ENCODE assay signal across 3 fruit fly cellular contexts in genomic region chr3R:22590668-22591275, dm6.
TF ChIP-seq lines count a peak whose summit lies in the region.

No protein-coding gene starts in this region.

TF ChIP-seq in whole organism, embryonic, 481 proteins besides CTCF, POLR2A, EP300 and RAD21 (continued from another document and continues in another):
- peak; percentile 18 for TF ChIP-seq CG13123 (GFP tag; optimal IDR thresholded peaks at IDR 0.05; lab: Kevin White, UChicago)
- TF ChIP-seq BtbVII (GFP tag; optimal IDR thresholded peaks at IDR 0.05; lab: Kevin White, UChicago) = peak; percentile 3
- no peak for TF ChIP-seq schlank (tag; optimal IDR thresholded peaks at IDR 0.05; lab: Kevin White, UChicago)
- TF ChIP-seq CG16863 (GFP tag; optimal IDR thresholded peaks at IDR 0.05; lab: Kevin White, UChicago) = peak; percentile 56
- peak; percentile 13 for TF ChIP-seq HLH54F (GFP tag; optimal IDR thresholded peaks at IDR 0.05; lab: Kevin White, UChicago)
- peak; percentile 40 for TF ChIP-seq wek (GFP tag; optimal IDR thresholded peaks at IDR 0.05; lab: Kevin White, UChicago)
- peak; percentile 30 for TF ChIP-seq CG10147 (GFP tag; optimal IDR thresholded peaks at IDR 0.05; lab: Kevin White, UChicago)
- TF ChIP-seq croc (GFP tag; conservative IDR thresholded peaks at IDR 0.05; lab: Robert Waterston, UW) = peak; percentile 62
- TF ChIP-seq gt (GFP tag; IDR thresholded peaks at IDR 0.05; lab: Robert Waterston, UW) = no peak
- TF ChIP-seq Vsx1 (GFP tag; optimal IDR thresholded peaks at IDR 0.05; lab: Kevin White, UChicago) = peak; percentile 48
- no peak for TF ChIP-seq HmgZ (tag; optimal IDR thresholded peaks at IDR 0.05; lab: Kevin White, UChicago)
- peak; percentile 88 for TF ChIP-seq CG17361 (GFP tag; IDR thresholded peaks at IDR 0.05; lab: Robert Waterston, UW)
- peak; percentile 41 to 42 for TF ChIP-seq chif (GFP tag; optimal IDR thresholded peaks at IDR 0.05; lab: Kevin White, UChicago)
- TF ChIP-seq Bteb2 (GFP tag; optimal IDR thresholded peaks at IDR 0.05; lab: Kevin White, UChicago) = no peak
- TF ChIP-seq Fer3 (tag; optimal IDR thresholded peaks at IDR 0.05; lab: Kevin White, UChicago) = no peak
- peak in 1 of 2 experiments; percentile 45 for TF ChIP-seq pan (optimal IDR thresholded peaks at IDR 0.05; lab: Kevin White, UChicago)
- TF ChIP-seq pan (GFP tag; optimal IDR thresholded peaks at IDR 0.05 in 1 of 2, IDR thresholded peaks at IDR 0.05 in 1 of 2) = no peak
- peak; percentile 41 for TF ChIP-seq Antp (GFP tag; optimal IDR thresholded peaks at IDR 0.05; lab: Kevin White, UChicago)
- TF ChIP-seq lmd (GFP tag; IDR thresholded peaks at IDR 0.05; lab: Robert Waterston, UW) = peak; percentile 30; the same call in 1 of the 2 replicates
- TF ChIP-seq al (GFP tag; IDR thresholded peaks at IDR 0.05; lab: Robert Waterston, UW) = no peak
- TF ChIP-seq CG18619 (GFP tag; optimal IDR thresholded peaks at IDR 0.05; lab: Kevin White, UChicago) = peak; percentile 51
- TF ChIP-seq nau (GFP tag; optimal IDR thresholded peaks at IDR 0.05; lab: Kevin White, UChicago) = peak; percentile 20
- no peak for TF ChIP-seq Aef1 (GFP tag; IDR thresholded peaks at IDR 0.05; lab: Robert Waterston, UW)
- TF ChIP-seq Med (GFP tag; lab: Kevin White, UChicago) = peak; percentile 85
- no peak for TF ChIP-seq CG3281 (GFP tag; optimal IDR thresholded peaks at IDR 0.05; lab: Kevin White, UChicago)
- TF ChIP-seq CG31365 (tag; optimal IDR thresholded peaks at IDR 0.05; lab: Kevin White, UChicago) = no peak
- no peak for TF ChIP-seq kah (GFP tag; optimal IDR thresholded peaks at IDR 0.05; lab: Kevin White, UChicago)
- no peak for TF ChIP-seq rib (GFP tag; IDR thresholded peaks at IDR 0.05; lab: Robert Waterston, UW)
- no peak for TF ChIP-seq Lim3 (GFP tag; IDR thresholded peaks at IDR 0.05; lab: Robert Waterston, UW)
- TF ChIP-seq CG8359 (GFP tag; optimal IDR thresholded peaks at IDR 0.05; lab: Kevin White, UChicago; ENCODE audit: borderline replicate concordance) = peak; percentile 63
- peak; percentile 79 for TF ChIP-seq Ets65A (GFP tag; lab: Kevin White, UChicago)
- peak; percentile 41 for TF ChIP-seq CG1233 (GFP tag; optimal IDR thresholded peaks at IDR 0.05; lab: Kevin White, UChicago)
- peak; percentile 11 for TF ChIP-seq fd3F (GFP tag; optimal IDR thresholded peaks at IDR 0.05; lab: Kevin White, UChicago)
- peak; percentile 64 for TF ChIP-seq org-1 (GFP tag; optimal IDR thresholded peaks at IDR 0.05; lab: Kevin White, UChicago)
- TF ChIP-seq jigr1 (GFP tag; IDR thresholded peaks at IDR 0.05; lab: Robert Waterston, UW) = 0 out of 3 replicates have a peak, but pooled peaks have one; percentile 13
- TF ChIP-seq kay (GFP tag; optimal IDR thresholded peaks at IDR 0.05; lab: Kevin White, UChicago) = peak; percentile 25
- peak in 1 of 2 experiments; percentile 66 for TF ChIP-seq Eip74EF (GFP tag; optimal IDR thresholded peaks at IDR 0.05; lab: Kevin White, UChicago)
- peak; percentile 42 for TF ChIP-seq CG11723 (GFP tag; optimal IDR thresholded peaks at IDR 0.05; lab: Kevin White, UChicago)
- TF ChIP-seq caup (GFP tag; optimal IDR thresholded peaks at IDR 0.05; lab: Kevin White, UChicago; ENCODE audit: severe bottlenecking) = peak; percentile 46
- no peak for TF ChIP-seq CG12236 (GFP tag; optimal IDR thresholded peaks at IDR 0.05; lab: Kevin White, UChicago)
- TF ChIP-seq Drgx (GFP tag; IDR thresholded peaks at IDR 0.05; lab: Robert Waterston, UW) = peak; percentile 62; the same call in 1 of the 2 replicates
- peak; percentile 50 for TF ChIP-seq CG2202 (tag; optimal IDR thresholded peaks at IDR 0.05; lab: Kevin White, UChicago)
- TF ChIP-seq CG6689 (GFP tag; IDR thresholded peaks at IDR 0.05; lab: Robert Waterston, UW) = peak; percentile 35; the same call in 1 of the 2 replicates
- TF ChIP-seq Xrp1 (GFP tag; IDR thresholded peaks at IDR 0.05; lab: Robert Waterston, UW) = peak; percentile 52

TF ChIP-seq in whole organism, prepupa, 60 proteins besides CTCF, POLR2A, EP300 and RAD21 (continued from another document):
- TF ChIP-seq CG8319 (GFP tag; optimal IDR thresholded peaks at IDR 0.05; lab: Kevin White, UChicago) (no peak), net (GFP tag; optimal IDR thresholded peaks at IDR 0.05; lab: Kevin White, UChicago) (peak; percentile 76), CG15336 (GFP tag; IDR thresholded peaks at IDR 0.05; lab: Robert Waterston, UW) (peak; percentile 71), CG31627 (GFP tag; optimal IDR thresholded peaks at IDR 0.05; lab: Kevin White, UChicago) (peak; percentile 44), CG10669 (GFP tag; optimal IDR thresholded peaks at IDR 0.05; lab: Kevin White, UChicago) (no peak), fd59A (GFP tag; optimal IDR thresholded peaks at IDR 0.05; lab: Kevin White, UChicago) (peak; percentile 40), CG6276 (GFP tag; optimal IDR thresholded peaks at IDR 0.05; lab: Kevin White, UChicago) (peak; percentile 77), Hr4 (GFP tag; optimal IDR thresholded peaks at IDR 0.05; lab: Kevin White, UChicago) (peak; percentile 85), Gug (GFP tag; IDR thresholded peaks at IDR 0.05; lab: Robert Waterston, UW) (peak; percentile 57), CG3919 (GFP tag; optimal IDR thresholded peaks at IDR 0.05; lab: Kevin White, UChicago) (peak; percentile 55), CG8119 (GFP tag; IDR thresholded peaks at IDR 0.05; lab: Robert Waterston, UW) (peak; percentile 71; the same call in 2 of the 3 replicates), vri (GFP tag; optimal IDR thresholded peaks at IDR 0.05; lab: Kevin White, UChicago) (no peak), spab (GFP tag; optimal IDR thresholded peaks at IDR 0.05; lab: Kevin White, UChicago) (peak; percentile 11), Eip93F (GFP tag; optimal IDR thresholded peaks at IDR 0.05; lab: Kevin White, UChicago) (no peak), achi (GFP tag; optimal IDR thresholded peaks at IDR 0.05; lab: Kevin White, UChicago) (peak; percentile 64), Sox102F (GFP tag; optimal IDR thresholded peaks at IDR 0.05; lab: Kevin White, UChicago) (peak; percentile 22), CG1621 (tag; optimal IDR thresholded peaks at IDR 0.05; lab: Kevin White, UChicago) (no peak), CG11294 (GFP tag; IDR thresholded peaks at IDR 0.05; lab: Robert Waterston, UW) (no peak; the same call in 1 of the 2 replicates), lz (GFP tag; optimal IDR thresholded peaks at IDR 0.05; lab: Kevin White, UChicago) (peak; percentile 64), Hr39 (GFP tag; optimal IDR thresholded peaks at IDR 0.05; lab: Kevin White, UChicago) (peak; percentile 48), Eip78C (GFP tag; lab: Kevin White, UChicago) (peak; percentile 79), CG6808 (GFP tag; optimal IDR thresholded peaks at IDR 0.05; lab: Kevin White, UChicago) (peak; percentile 22), fkh (GFP tag; optimal IDR thresholded peaks at IDR 0.05; lab: Kevin White, UChicago) (peak; percentile 76), dsx (GFP tag; optimal IDR thresholded peaks at IDR 0.05; lab: Kevin White, UChicago; ENCODE audit: poor library complexity, severe bottlenecking) (no peak), Eip75B (GFP tag; optimal IDR thresholded peaks at IDR 0.05; lab: Kevin White, UChicago) (peak; percentile 62), cyc (GFP tag; optimal IDR thresholded peaks at IDR 0.05; lab: Kevin White, UChicago) (peak; percentile 4), CG6854 (GFP tag; optimal IDR thresholded peaks at IDR 0.05; lab: Kevin White, UChicago) (no peak), dac (GFP tag; optimal IDR thresholded peaks at IDR 0.05; lab: Kevin White, UChicago) (peak; percentile 68), eg (GFP tag; IDR thresholded peaks at IDR 0.05; lab: Robert Waterston, UW) (peak; percentile 64; the same call in 1 of the 3 replicates), OdsH (GFP tag; optimal IDR thresholded peaks at IDR 0.05; lab: Kevin White, UChicago) (peak; percentile 66), CG9139 (GFP tag; optimal IDR thresholded peaks at IDR 0.05; lab: Kevin White, UChicago) (no peak), CG6792 (GFP tag; optimal IDR thresholded peaks at IDR 0.05; lab: Kevin White, UChicago) (peak; percentile 55), CG32006 (GFP tag; optimal IDR thresholded peaks at IDR 0.05; lab: Kevin White, UChicago) (peak; percentile 92), svp (GFP tag; lab: Kevin White, UChicago) (peak; percentile 62), Lpt (GFP tag; optimal IDR thresholded peaks at IDR 0.05; lab: Kevin White, UChicago) (peak; percentile 65), CG6163 (GFP tag; IDR thresholded peaks at IDR 0.05; lab: Robert Waterston, UW) (peak; percentile 39; the same call in 2 of the 3 replicates), salr (GFP tag; optimal IDR thresholded peaks at IDR 0.05; lab: Kevin White, UChicago) (peak in 1 of 2 experiments; percentile 65), Smox (GFP tag; optimal IDR thresholded peaks at IDR 0.05; lab: Kevin White, UChicago) (peak; percentile 23)
TF ChIP-seq in whole organism, prepupa: peak in this region for 46.

TF ChIP-seq in whole organism, wandering third instar larva, 38 proteins besides CTCF, POLR2A, EP300 and RAD21 (continued from another document):
- no peak for TF ChIP-seq dl (GFP tag; optimal IDR thresholded peaks at IDR 0.05; lab: Kevin White, UChicago; ENCODE audit: insufficient read depth in 1 of 2, partially characterized antibody in 2 of 2)
- no peak for TF ChIP-seq CG32264 (GFP tag; optimal IDR thresholded peaks at IDR 0.05; lab: Kevin White, UChicago)
- TF ChIP-seq Jra (GFP tag; optimal IDR thresholded peaks at IDR 0.05; lab: Kevin White, UChicago) = no peak
- no peak for TF ChIP-seq HLH106 (tag; optimal IDR thresholded peaks at IDR 0.05; lab: Kevin White, UChicago)
- no peak for TF ChIP-seq CrebA (GFP tag; optimal IDR thresholded peaks at IDR 0.05; lab: Kevin White, UChicago; ENCODE audit: borderline replicate concordance)
- TF ChIP-seq tai (GFP tag; optimal IDR thresholded peaks at IDR 0.05; lab: Kevin White, UChicago) = no peak
- peak; percentile 7 for TF ChIP-seq rgr (GFP tag; optimal IDR thresholded peaks at IDR 0.05; lab: Kevin White, UChicago)
- no peak for TF ChIP-seq Hnf4 (GFP tag; optimal IDR thresholded peaks at IDR 0.05; lab: Kevin White, UChicago)
- TF ChIP-seq dsf (GFP tag; optimal IDR thresholded peaks at IDR 0.05; lab: Kevin White, UChicago; ENCODE audit: borderline replicate concordance) = no peak
- no peak for TF ChIP-seq Sp1 (GFP tag; optimal IDR thresholded peaks at IDR 0.05; lab: Kevin White, UChicago)
